Worm (Caenorhabditis elegans): Measurements from ENCODE around the gene T21D12.11.

- TF ChIP-seq pha-4 (GFP tag; IDR thresholded peaks at IDR 0.05), result no peak
- no peak for TF ChIP-seq pha-4 (tag; optimal IDR thresholded peaks at IDR 0.05)
- no peak for TF ChIP-seq nhr-102 (tag; optimal IDR thresholded peaks at IDR 0.05)
- no peak for TF ChIP-seq nhr-237 (tag; optimal IDR thresholded peaks at IDR 0.05)
- TF ChIP-seq lin-39 (tag; optimal IDR thresholded peaks at IDR 0.05), result no peak
- no peak for TF ChIP-seq fos-1 (tag; optimal IDR thresholded peaks at IDR 0.05)
- no peak for TF ChIP-seq unc-62 (GFP tag; optimal IDR thresholded peaks at IDR 0.05 in 1 of 2)
- TF ChIP-seq unc-62 (tag; optimal IDR thresholded peaks at IDR 0.05), result no peak
- TF ChIP-seq aly-2 (tag; optimal IDR thresholded peaks at IDR 0.05), result no peak
- TF ChIP-seq dpl-1 (GFP tag; optimal IDR thresholded peaks at IDR 0.05), result no peak
- TF ChIP-seq lsy-2 (tag; optimal IDR thresholded peaks at IDR 0.05), result no peak
Measured at ce11 chrIV:236138-236537, 33.1 kb upstream of the T21D12.11 start.
